Fruit fly (Drosophila melanogaster): ENCODE data around the gene PCNA2.

The PCNA2 gene

dm6 chr2L:19576299-19576971 lies 7.4 kb downstream of the PCNA2 start:
- TF ChIP-seq net (GFP tag; optimal IDR thresholded peaks at IDR 0.05) (no peak), CG6854 (GFP tag; optimal IDR thresholded peaks at IDR 0.05) (peak; percentile 3), CG11294 (GFP tag; IDR thresholded peaks at IDR 0.05) (no peak), Eip78C (GFP tag) (peak; percentile 87), ss (GFP tag; optimal IDR thresholded peaks at IDR 0.05) (peak in 1 of 2 experiments; percentile 22), fd85E (GFP tag; optimal IDR thresholded peaks at IDR 0.05) (peak; percentile 32), Blimp-1 (GFP tag; optimal IDR thresholded peaks at IDR 0.05) (peak; percentile 12), svp (GFP tag) (no peak), eg (GFP tag; IDR thresholded peaks at IDR 0.05) (0 out of 3 replicates have a peak, but pooled peaks have one; percentile 33), fkh (GFP tag; optimal IDR thresholded peaks at IDR 0.05) (peak; percentile 73), CG16779 (tag; optimal IDR thresholded peaks at IDR 0.05) (peak; percentile 3), Eip93F (GFP tag; optimal IDR thresholded peaks at IDR 0.05) (no peak), Sox102F (GFP tag; optimal IDR thresholded peaks at IDR 0.05) (peak; percentile 1), fd59A (GFP tag; optimal IDR thresholded peaks at IDR 0.05) (peak; percentile 31), CG15336 (GFP tag; IDR thresholded peaks at IDR 0.05) (no peak), dac (GFP tag; optimal IDR thresholded peaks at IDR 0.05) (no peak), CG32006 (GFP tag; optimal IDR thresholded peaks at IDR 0.05) (peak; percentile 20), Eip75B (GFP tag; optimal IDR thresholded peaks at IDR 0.05) (peak; percentile 22), CG6163 (GFP tag; IDR thresholded peaks at IDR 0.05) (peak; percentile 63; the same call in 2 of the 3 replicates), Hr39 (GFP tag; optimal IDR thresholded peaks at IDR 0.05) (no peak)

DNA sequence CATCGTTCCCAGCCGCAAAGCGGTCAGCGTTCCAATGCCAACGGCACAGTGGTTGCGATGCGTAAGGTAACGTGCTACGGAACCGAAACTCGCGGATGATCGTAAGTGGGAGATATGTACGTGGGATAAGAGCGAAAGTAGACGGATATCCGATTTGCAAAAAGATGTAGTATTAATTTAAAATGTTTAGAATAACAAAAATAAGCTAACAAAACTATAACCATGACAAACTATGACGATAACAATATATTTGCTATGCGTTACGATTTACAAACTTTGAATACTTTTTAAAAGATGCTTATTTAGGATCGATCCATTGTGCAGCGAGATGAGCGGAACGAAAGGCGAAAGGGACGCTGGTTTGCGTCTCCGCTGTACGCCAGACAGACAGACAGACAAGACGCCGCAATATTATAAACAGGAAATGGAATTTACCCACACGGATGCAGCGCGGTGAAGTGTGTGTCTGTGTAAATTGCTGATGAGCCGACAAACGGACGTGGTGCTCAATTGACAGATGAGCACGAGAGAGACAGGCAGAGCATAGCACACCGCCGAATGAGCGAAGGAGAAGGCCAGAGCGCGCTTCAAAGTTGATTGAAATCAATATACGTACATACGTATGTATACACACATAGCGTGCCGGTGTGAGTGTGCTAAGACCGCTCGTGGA lies 8.0 kb downstream of the PCNA2 start:
- TF ChIP-seq CG7368 (GFP tag; optimal IDR thresholded peaks at IDR 0.05) (peak; percentile 93), Blimp-1 (GFP tag; optimal IDR thresholded peaks at IDR 0.05) (peak; percentile 93), CG8632 (GFP tag; optimal IDR thresholded peaks at IDR 0.05) (peak; percentile 94), CG11294 (GFP tag; IDR thresholded peaks at IDR 0.05) (peak; percentile 91), Lpt (GFP tag; optimal IDR thresholded peaks at IDR 0.05) (peak; percentile 93), Hr38 (GFP tag; optimal IDR thresholded peaks at IDR 0.05) (no peak), lz (GFP tag; optimal IDR thresholded peaks at IDR 0.05) (peak; percentile 97), CG10631 (GFP tag; optimal IDR thresholded peaks at IDR 0.05) (peak; percentile 98), Eip93F (GFP tag; optimal IDR thresholded peaks at IDR 0.05) (no peak), cyc (GFP tag; optimal IDR thresholded peaks at IDR 0.05) (peak; percentile 97), Eip78C (GFP tag) (peak; percentile 99), net (GFP tag; optimal IDR thresholded peaks at IDR 0.05) (peak; percentile 97), CG6854 (GFP tag; optimal IDR thresholded peaks at IDR 0.05) (peak; percentile 74), Sox14 (GFP tag; optimal IDR thresholded peaks at IDR 0.05) (peak; percentile 98), CG8119 (GFP tag; IDR thresholded peaks at IDR 0.05) (peak; percentile 97), CG11902 (GFP tag; optimal IDR thresholded peaks at IDR 0.05) (peak; percentile 93), CG10669 (GFP tag; optimal IDR thresholded peaks at IDR 0.05) (peak; percentile 97), CG6808 (GFP tag; optimal IDR thresholded peaks at IDR 0.05) (peak; percentile 94), Eip75B (GFP tag; optimal IDR thresholded peaks at IDR 0.05) (peak; percentile 96), Hr4 (GFP tag; optimal IDR thresholded peaks at IDR 0.05) (peak; percentile 98), achi (GFP tag; optimal IDR thresholded peaks at IDR 0.05) (peak; percentile 96), svp (GFP tag) (peak; percentile 98), OdsH (GFP tag; optimal IDR thresholded peaks at IDR 0.05) (peak; percentile 97), Sox15 (GFP tag; optimal IDR thresholded peaks at IDR 0.05) (peak; percentile 94), CG6276 (GFP tag; optimal IDR thresholded peaks at IDR 0.05) (peak; percentile 96), esn (GFP tag; optimal IDR thresholded peaks at IDR 0.05) (peak; percentile 97), Gug (GFP tag; IDR thresholded peaks at IDR 0.05) (peak; percentile 93), Ets21C (GFP tag; optimal IDR thresholded peaks at IDR 0.05) (peak; percentile 95), CG34406 (GFP tag; optimal IDR thresholded peaks at IDR 0.05) (peak; percentile 95), CG9139 (GFP tag; optimal IDR thresholded peaks at IDR 0.05) (peak; percentile 70), CG6163 (GFP tag; IDR thresholded peaks at IDR 0.05) (peak; percentile 94), CG4318 (GFP tag; optimal IDR thresholded peaks at IDR 0.05) (peak; percentile 99), CG8319 (GFP tag; optimal IDR thresholded peaks at IDR 0.05) (peak; percentile 95), Smox (GFP tag; optimal IDR thresholded peaks at IDR 0.05) (peak; percentile 96), fd85E (GFP tag; optimal IDR thresholded peaks at IDR 0.05) (peak; percentile 60), Met (GFP tag; optimal IDR thresholded peaks at IDR 0.05) (peak; percentile 97), CG3919 (GFP tag; optimal IDR thresholded peaks at IDR 0.05) (peak; percentile 97)

Data from whole organism, prepupa.